Worm (Caenorhabditis elegans) whole organism, L4/young adult: Measurements from ENCODE around the gene sre-27.
"Not testable (repeated sequence)": the region's sequence is repeated elsewhere in the genome, so short reads cannot be mapped to it uniquely, and the experiment has no call there.

Experiments
- W03F9.2 ChIP-seq: fragments of 150-350 bp; optimal IDR thresholded peaks from 2 replicates; lab custom pipeline; 2014; ENCODE audit warnings: missing biosample characterization, missing genetic modification characterization
- dao-5 ChIP-seq: sonication (generic microtip); optimal IDR thresholded peaks from 2 replicates; lab custom pipeline; 2016; ENCODE audit warnings: missing genotype, missing genetic modification characterization, moderate library complexity, missing compliant biosample characterization
- him-1 ChIP-seq: sonication (generic microtip); optimal IDR thresholded peaks from 2 replicates; lab custom pipeline; 2016; ENCODE audit warnings: missing genotype, missing genetic modification reagents, missing genetic modification characterization, missing compliant biosample characterization

sre-27 gene

ce11 chrII:12441164-12441563 lies 23.8 kb upstream of the sre-27 start, which contains the start of gene Y57A10C.10:
Y57A10C.10 (minus strand) TSS chrII:12441264.
- not testable (repeated sequence) for TF ChIP-seq him-1; dao-5 (tag; lab: Kevin White, UChicago); W03F9.2 (tag; lab: Kevin White, UChicago)

ce11 chrII:12438441-12438840 lies 21.0 kb upstream of the sre-27 start, which contains the start of gene Y57A10C.9:
Y57A10C.9 (minus strand) TSS chrII:12438541.
- TF ChIP-seq W03F9.2 (tag; lab: Kevin White, UChicago), result no peak
- TF ChIP-seq dao-5 (tag; lab: Kevin White, UChicago), result no peak
- TF ChIP-seq him-1, result no peak

- TF ChIP-seq dao-5 (tag; lab: Kevin White, UChicago) (no peak), W03F9.2 (tag; lab: Kevin White, UChicago) (no peak), him-1 (no peak)
Measured at ce11 chrII:12436717-12437116, 19.3 kb upstream of the sre-27 start.

- TF ChIP-seq him-1 (no peak), W03F9.2 (tag; lab: Kevin White, UChicago) (no peak), dao-5 (tag; lab: Kevin White, UChicago) (no peak)
Measured at ce11 chrII:12435202-12435872, 17.9 kb upstream of the sre-27 start.

- no peak for TF ChIP-seq him-1
- no peak for TF ChIP-seq W03F9.2 (tag; lab: Kevin White, UChicago)
- no peak for TF ChIP-seq dao-5 (tag; lab: Kevin White, UChicago)
Measured at ce11 chrII:12432356-12432755, 14.9 kb upstream of the sre-27 start, which contains the start of gene dct-12. dct-12 (minus strand) TSS chrII:12432456.

ce11 chrII:12429743-12430142 lies 12.3 kb upstream of the sre-27 start, which contains the start of gene Y57A10C.8:
Y57A10C.8 (minus strand) TSS chrII:12429843.
- TF ChIP-seq him-1 (no peak), dao-5 (tag; lab: Kevin White, UChicago) (no peak), W03F9.2 (tag; lab: Kevin White, UChicago) (no peak)

ce11 chrII:12425644-12426222 lies 8.3 kb upstream of the sre-27 start, which contains the start of gene daf-22:
daf-22 (minus strand) TSS chrII:12425694.
- TF ChIP-seq dao-5 (tag; lab: Kevin White, UChicago) (no peak), W03F9.2 (tag; lab: Kevin White, UChicago) (peak; percentile 32)

ce11 chrII:12420486-12420885 lies 3.1 kb upstream of the sre-27 start, which contains the start of gene sre-26:
sre-26 (minus strand) TSS chrII:12420586.
- TF ChIP-seq dao-5 (tag; lab: Kevin White, UChicago) (no peak), him-1 (no peak), W03F9.2 (tag; lab: Kevin White, UChicago) (no peak)

ce11 chrII:12417996-12418395 lies 582 bp upstream of the sre-27 start:
- no peak for TF ChIP-seq W03F9.2 (tag; lab: Kevin White, UChicago)
- no peak for TF ChIP-seq dao-5 (tag; lab: Kevin White, UChicago)
- no peak for TF ChIP-seq him-1

ce11 chrII:12414805-12415204 lies 2.6 kb downstream of the sre-27 start, which contains the start of gene Y57A10C.11:
Y57A10C.11 (minus strand) TSS chrII:12414905.
- TF ChIP-seq dao-5 (tag; lab: Kevin White, UChicago), result no peak
- no peak for TF ChIP-seq him-1
- TF ChIP-seq W03F9.2 (tag; lab: Kevin White, UChicago), result no peak

ce11 chrII:12412417-12412816 lies 5.0 kb downstream of the sre-27 start, which contains the start of gene Y57A10C.1:
Y57A10C.1 (minus strand) TSS chrII:12412517.
- TF ChIP-seq W03F9.2 (tag; lab: Kevin White, UChicago), result no peak
- no peak for TF ChIP-seq him-1
- no peak for TF ChIP-seq dao-5 (tag; lab: Kevin White, UChicago)

ce11 chrII:12410107-12410506 lies 7.3 kb downstream of the sre-27 start, which contains the start of gene F57G9.3:
F57G9.3 (minus strand) TSS chrII:12410207.
- TF ChIP-seq him-1 (no peak), W03F9.2 (tag; lab: Kevin White, UChicago) (no peak), dao-5 (tag; lab: Kevin White, UChicago) (no peak)

- TF ChIP-seq dao-5 (tag; lab: Kevin White, UChicago) (no peak), W03F9.2 (tag; lab: Kevin White, UChicago) (no peak)
Measured at ce11 chrII:12408717-12409116, 8.7 kb downstream of the sre-27 start, which contains the start of gene sre-31. sre-31 (minus strand) TSS chrII:12408817.

ce11 chrII:12406394-12406793 lies 11.0 kb downstream of the sre-27 start, which contains the start of gene sre-30:
sre-30 (minus strand) TSS chrII:12406494.
- TF ChIP-seq dao-5 (tag; lab: Kevin White, UChicago), result no peak
- TF ChIP-seq him-1, result no peak
- TF ChIP-seq W03F9.2 (tag; lab: Kevin White, UChicago), result no peak
